Worm (Caenorhabditis elegans) whole organism, midembryonic: ENCODE results near the gene glb-27.

ENCODE experiments used
- T22C8.4 ChIP-seq: fragments of 200-800 bp; sonication (Bioruptor generic); IDR thresholded peaks from 2 replicates; pipeline ENCODE4 v1.3.6; 2022; ENCODE audit warnings: missing genetic modification characterization, missing compliant biosample characterization
- cog-1 ChIP-seq: sonication (generic microtip); optimal IDR thresholded peaks from 2 replicates; lab custom pipeline; 2016; ENCODE audit warnings: missing genetic modification characterization, missing compliant biosample characterization
- flt-1 ChIP-seq: fragments of 200-800 bp; sonication (Bioruptor generic); IDR thresholded peaks from 2 replicates; pipeline ENCODE4 v1.3.6; 2022; ENCODE audit warnings: missing genetic modification characterization, missing compliant biosample characterization
- klf-2 ChIP-seq: fragments of 200-800 bp; sonication (Bioruptor generic); conservative IDR thresholded peaks from 2 replicates; pipeline ENCODE4 v1.3.6; 2022; ENCODE audit warnings: missing genetic modification reagents, missing genetic modification characterization, missing compliant biosample characterization
- med-1 ChIP-seq: sonication (generic microtip); optimal IDR thresholded peaks from 2 replicates; lab custom pipeline; 2017; ENCODE audit warnings: missing genetic modification characterization, mild to moderate bottlenecking, missing compliant biosample characterization, antibody characterized with exemption, missing genetic modification reagents; ENCODE audit not compliant: insufficient read depth
- ref-1 ChIP-seq: fragments of 200-800 bp; sonication (Bioruptor generic); conservative IDR thresholded peaks from 2 replicates; pipeline ENCODE4 v1.3.6; 2022; ENCODE audit warnings: missing genetic modification reagents, missing genetic modification characterization, missing compliant biosample characterization
- tab-1 ChIP-seq: fragments of 200-800 bp; sonication (Bioruptor generic); IDR thresholded peaks from 2 replicates; pipeline ENCODE4 v1.3.6; 2022; ENCODE audit warnings: missing genetic modification characterization, missing compliant biosample characterization
- ztf-23 ChIP-seq: fragments of 200-800 bp; sonication (Bioruptor generic); IDR thresholded peaks from 2 replicates; pipeline ENCODE4 v1.3.6; 2022; ENCODE audit warnings: missing genetic modification reagents, missing genetic modification characterization, missing compliant biosample characterization
- ztf-29 ChIP-seq: fragments of 200-800 bp; sonication (Bioruptor generic); IDR thresholded peaks from 2 replicates; pipeline ENCODE4 v1.3.6; 2022; ENCODE audit warnings: missing genetic modification reagents, missing genetic modification characterization, missing compliant biosample characterization

DNA sequence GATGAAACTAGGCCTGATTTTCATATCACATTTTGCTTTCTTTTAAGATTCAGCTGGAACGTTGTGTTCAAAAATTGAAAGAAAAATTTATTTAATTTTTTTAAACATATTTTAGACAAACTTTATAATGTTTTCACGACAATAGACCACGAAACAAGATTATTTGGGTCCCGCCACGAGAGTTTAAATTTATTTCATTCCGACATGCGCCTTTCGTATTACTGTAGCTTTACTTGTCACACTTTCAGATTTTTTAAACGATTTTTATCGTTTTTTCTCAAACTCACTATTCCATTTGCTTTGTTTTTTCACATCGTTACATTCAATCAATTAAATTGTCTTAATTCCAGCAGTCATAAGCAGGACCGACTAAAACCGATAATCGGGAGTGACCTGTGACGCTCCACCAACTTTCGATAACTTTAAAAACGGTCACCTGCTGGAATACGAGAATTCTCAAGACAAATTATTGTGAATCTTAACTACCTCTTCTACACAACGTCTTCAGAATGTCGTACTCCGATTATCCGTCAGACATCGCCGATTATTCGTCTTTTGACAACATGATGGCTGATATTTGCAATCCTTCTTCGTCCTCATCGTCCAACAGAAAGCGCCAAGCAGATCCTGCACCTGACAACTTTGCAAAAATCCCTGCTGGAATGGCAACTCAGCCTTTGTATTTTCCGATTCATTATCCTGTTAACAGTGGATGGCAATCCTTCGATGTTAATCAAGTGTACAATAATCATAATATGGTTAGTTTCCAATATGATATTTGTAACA, 38.0 kb upstream of the glb-27 start, which contains the start of gene aptf-3:
- TF ChIP-seq T22C8.4 (GFP tag; lab: Robert Waterston, UW) (no peak), flt-1 (GFP tag; lab: Robert Waterston, UW) (no peak), ztf-23 (GFP tag; lab: Robert Waterston, UW) (no peak), cog-1 (tag; lab: Kevin White, UChicago) (no peak), tab-1 (GFP tag; lab: Robert Waterston, UW) (no peak), ztf-29 (no peak), klf-2 (GFP tag; lab: Robert Waterston, UW) (no peak), ref-1 (no peak), med-1 (GFP tag; lab: Kevin White, UChicago) (no peak)
